Worm (Caenorhabditis elegans) whole organism, midembryonic: ENCODE data around the gene F35F10.7.

Experiments used
- T22C8.4 ChIP-seq: fragments of 200-800 bp; sonication (Bioruptor generic); IDR thresholded peaks from 2 replicates; pipeline ENCODE4 v1.3.6; 2022; ENCODE audit warnings: missing genetic modification characterization, missing compliant biosample characterization
- cog-1 ChIP-seq: sonication (generic microtip); optimal IDR thresholded peaks from 2 replicates; lab custom pipeline; 2016; ENCODE audit warnings: missing genetic modification characterization, missing compliant biosample characterization
- flt-1 ChIP-seq: fragments of 200-800 bp; sonication (Bioruptor generic); IDR thresholded peaks from 2 replicates; pipeline ENCODE4 v1.3.6; 2022; ENCODE audit warnings: missing genetic modification characterization, missing compliant biosample characterization
- med-1 ChIP-seq: sonication (generic microtip); optimal IDR thresholded peaks from 2 replicates; lab custom pipeline; 2017; ENCODE audit warnings: missing genetic modification characterization, mild to moderate bottlenecking, missing compliant biosample characterization, antibody characterized with exemption, missing genetic modification reagents; ENCODE audit not compliant: insufficient read depth
- ref-1 ChIP-seq: fragments of 200-800 bp; sonication (Bioruptor generic); conservative IDR thresholded peaks from 2 replicates; pipeline ENCODE4 v1.3.6; 2022; ENCODE audit warnings: missing genetic modification reagents, missing genetic modification characterization, missing compliant biosample characterization
- tab-1 ChIP-seq: fragments of 200-800 bp; sonication (Bioruptor generic); IDR thresholded peaks from 2 replicates; pipeline ENCODE4 v1.3.6; 2022; ENCODE audit warnings: missing genetic modification characterization, missing compliant biosample characterization

ce11 chrV:3284629-3285028, 2.6 kb downstream of the F35F10.7 start, which contains the start of gene F35F10.5:
- TF ChIP-seq ref-1 (no peak), flt-1 (GFP tag; lab: Robert Waterston, UW) (no peak), cog-1 (tag; lab: Kevin White, UChicago) (no peak), tab-1 (GFP tag; lab: Robert Waterston, UW) (no peak), T22C8.4 (GFP tag; lab: Robert Waterston, UW) (no peak), med-1 (GFP tag; lab: Kevin White, UChicago) (no peak)
